Fruit fly (Drosophila melanogaster) whole organism, embryonic: ENCODE results near the gene Cln7.

Experiments
- Atf3 ChIP-seq: fragments of 200-800 bp; sonication (Bioruptor generic); optimal IDR thresholded peaks from 3 replicates; lab custom pipeline; 2016; ENCODE audit warnings: missing biosample characterization, missing genetic modification characterization
- BEAF-32 ChIP-seq: fragments of 200-800 bp; sonication (Bioruptor generic); optimal IDR thresholded peaks from 3 replicates; lab custom pipeline; 2017; ENCODE audit warnings: missing biosample characterization, missing genetic modification characterization, mild to moderate bottlenecking, moderate library complexity, missing genetic modification reagents
- Bgb ChIP-seq: fragments of 200-800 bp; sonication (Bioruptor generic); IDR thresholded peaks from 2 replicates; pipeline ENCODE4 v1.3.6; 2022; ENCODE audit warnings: missing biosample characterization, missing genetic modification characterization; ENCODE audit not compliant: partially characterized antibody
- CG10431 ChIP-seq: fragments of 200-800 bp; sonication (Bioruptor generic); optimal IDR thresholded peaks from 3 replicates; lab custom pipeline; 2018; ENCODE audit warnings: missing biosample characterization, mild to moderate bottlenecking, missing genetic modification characterization
- CG11247 ChIP-seq: fragments of 200-800 bp; sonication (Bioruptor generic); IDR thresholded peaks from 2 replicates; pipeline ENCODE4 v1.3.6; 2022; ENCODE audit warnings: missing biosample characterization, missing genetic modification characterization
- CG11723 ChIP-seq: fragments of 200-800 bp; sonication (Bioruptor generic); optimal IDR thresholded peaks from 2 replicates; lab custom pipeline; 2017; ENCODE audit warnings: missing biosample characterization, mild to moderate bottlenecking, missing genetic modification characterization
- CG13287 ChIP-seq: fragments of 200-800 bp; sonication (Bioruptor generic); IDR thresholded peaks from 2 replicates; pipeline ENCODE4 v1.3.6; 2022; ENCODE audit warnings: missing biosample characterization, missing genetic modification characterization; ENCODE audit not compliant: partially characterized antibody
- CG15073 ChIP-seq: fragments of 200-800 bp; sonication (Bioruptor generic); optimal IDR thresholded peaks from 2 replicates; lab custom pipeline; 2016; ENCODE audit warnings: missing biosample characterization, missing genetic modification characterization
- CG1529 ChIP-seq: fragments of 200-800 bp; sonication (Bioruptor generic); optimal IDR thresholded peaks from 3 replicates; lab custom pipeline; 2018; ENCODE audit warnings: missing biosample characterization, missing genetic modification characterization
- CG15601 ChIP-seq: fragments of 200-800 bp; sonication (Bioruptor generic); optimal IDR thresholded peaks from 3 replicates; lab custom pipeline; 2019; ENCODE audit warnings: missing biosample characterization, mild to moderate bottlenecking, missing genetic modification characterization, moderate library complexity
- CG18262 ChIP-seq: fragments of 200-800 bp; optimal IDR thresholded peaks from 3 replicates; lab custom pipeline; 2019; ENCODE audit warnings: missing biosample characterization, mild to moderate bottlenecking, missing genetic modification characterization, moderate library complexity
- CG2678 ChIP-seq: fragments of 200-800 bp; sonication (Bioruptor generic); optimal IDR thresholded peaks from 3 replicates; lab custom pipeline; 2019; ENCODE audit warnings: missing biosample characterization, mild to moderate bottlenecking, missing genetic modification characterization, moderate library complexity
- CG2712 ChIP-seq: fragments of 200-800 bp; optimal IDR thresholded peaks from 3 replicates; lab custom pipeline; 2019; ENCODE audit warnings: missing biosample characterization, mild to moderate bottlenecking, missing genetic modification characterization, moderate library complexity
- CG30431 ChIP-seq: fragments of 200-800 bp; sonication (Bioruptor generic); optimal IDR thresholded peaks from 2 replicates; lab custom pipeline; 2017; ENCODE audit warnings: missing biosample characterization, missing genetic modification characterization
- CG3065 ChIP-seq: fragments of 200-800 bp; sonication (Bioruptor generic); optimal IDR thresholded peaks from 2 replicates; lab custom pipeline; 2016; ENCODE audit warnings: missing biosample characterization, missing genetic modification characterization
- CG32532 ChIP-seq: fragments of 200-800 bp; sonication (Bioruptor generic); IDR thresholded peaks from 2 replicates; pipeline ENCODE4 v1.3.6; 2022; ENCODE audit warnings: missing biosample characterization, missing genetic modification characterization
- CG33557 ChIP-seq: fragments of 200-800 bp; sonication (Bioruptor generic); optimal IDR thresholded peaks from 2 replicates; lab custom pipeline; 2019; ENCODE audit warnings: missing biosample characterization, mild to moderate bottlenecking, missing genetic modification characterization, moderate library complexity
- CG4854 ChIP-seq: fragments of 200-800 bp; sonication (Bioruptor generic); optimal IDR thresholded peaks from 2 replicates; lab custom pipeline; 2016; ENCODE audit warnings: missing biosample characterization, missing genetic modification characterization, inconsistent platforms
- CG5245 ChIP-seq: fragments of 200-800 bp; sonication (Bioruptor generic); optimal IDR thresholded peaks from 3 replicates; lab custom pipeline; 2016; ENCODE audit warnings: missing biosample characterization, missing genetic modification characterization
- CG7839 ChIP-seq: fragments of 200-800 bp; sonication (Bioruptor generic); optimal IDR thresholded peaks from 3 replicates; lab custom pipeline; 2018; ENCODE audit warnings: missing biosample characterization, mild to moderate bottlenecking, missing genetic modification characterization, moderate library complexity
- CG7987 ChIP-seq: fragments of 200-800 bp; sonication (Bioruptor generic); optimal IDR thresholded peaks from 2 replicates; lab custom pipeline; 2018; ENCODE audit warnings: missing biosample characterization, mild to moderate bottlenecking, missing genetic modification characterization, moderate library complexity
- CG8281 ChIP-seq: fragments of 200-800 bp; sonication (Bioruptor generic); optimal IDR thresholded peaks from 2 replicates; lab custom pipeline; 2018; ENCODE audit warnings: missing biosample characterization, mild to moderate bottlenecking, missing genetic modification characterization, moderate library complexity
- CG8924 ChIP-seq: fragments of 200-800 bp; optimal IDR thresholded peaks from 3 replicates; lab custom pipeline; 2019; ENCODE audit warnings: missing biosample characterization, mild to moderate bottlenecking, missing genetic modification characterization, moderate library complexity
- Dad ChIP-seq: fragments of 200-800 bp; sonication (Bioruptor generic); optimal IDR thresholded peaks from 3 replicates; lab custom pipeline; 2016; ENCODE audit warnings: missing biosample characterization, missing genetic modification characterization
- Drgx ChIP-seq: fragments of 200-800 bp; sonication (Bioruptor generic); IDR thresholded peaks from 2 replicates; pipeline ENCODE4 v1.3.6; 2022; ENCODE audit warnings: missing biosample characterization, missing genetic modification characterization
- Eip74EF ChIP-seq, 2 experiments: fragments of 200-800 bp in 1 of 2; fragments of >200 bp in 1 of 2; sonication (Bioruptor generic) in 1 of 2; optimal IDR thresholded peaks; 2 replicates each; lab custom pipeline; 2017 to 2019; ENCODE audit warnings: missing biosample characterization in 2 of 2, missing genetic modification characterization in 2 of 2, mild to moderate bottlenecking in 1 of 2, moderate library complexity in 1 of 2
- Ets97D ChIP-seq: fragments of 200-800 bp; sonication (Bioruptor generic); optimal IDR thresholded peaks from 3 replicates; lab custom pipeline; 2016; ENCODE audit warnings: missing biosample characterization, missing genetic modification characterization
- Myb ChIP-seq: fragments of 200-800 bp; sonication (Bioruptor generic); optimal IDR thresholded peaks from 2 replicates; lab custom pipeline; 2016; ENCODE audit warnings: missing biosample characterization, missing genetic modification characterization
- Nf-YA ChIP-seq: fragments of 200-800 bp; sonication (Bioruptor generic); IDR thresholded peaks from 2 replicates; pipeline ENCODE4 v1.3.6; 2022; ENCODE audit warnings: missing biosample characterization, missing genetic modification characterization
- Oaz ChIP-seq: fragments of 200-800 bp; sonication (Bioruptor generic); IDR thresholded peaks from 2 replicates; pipeline ENCODE4 v1.3.6; 2022; ENCODE audit warnings: missing biosample characterization, missing genetic modification characterization
- Ravus ChIP-seq: fragments of 200-800 bp; sonication (Bioruptor generic); IDR thresholded peaks from 2 replicates; pipeline ENCODE4 v1.3.6; 2022; ENCODE audit warnings: missing biosample characterization, missing genetic modification characterization
- Six4 ChIP-seq: fragments of 200-800 bp; sonication (Bioruptor generic); optimal IDR thresholded peaks from 2 replicates; lab custom pipeline; 2016; ENCODE audit warnings: missing biosample characterization, missing genetic modification characterization
- bowl ChIP-seq: fragments of 200-800 bp; sonication (Bioruptor generic); IDR thresholded peaks from 2 replicates; pipeline ENCODE4 v1.3.6; 2022; ENCODE audit warnings: missing biosample characterization, missing genetic modification characterization
- cas ChIP-seq: fragments of 200-800 bp; sonication (Bioruptor generic); IDR thresholded peaks from 2 replicates; pipeline ENCODE4 v1.3.6; 2022; ENCODE audit warnings: missing biosample characterization, missing genetic modification characterization
- ci ChIP-seq: fragments of 200-800 bp; sonication (Bioruptor generic); IDR thresholded peaks from 3 replicates; pipeline ENCODE4 v1.3.6; 2022; ENCODE audit warnings: missing biosample characterization, missing genetic modification characterization
- croc ChIP-seq: fragments of 200-800 bp; sonication (Bioruptor generic); conservative IDR thresholded peaks from 3 replicates; pipeline ENCODE4 v1.3.6; 2022; ENCODE audit warnings: missing biosample characterization, missing genetic modification characterization
- ewg ChIP-seq: fragments of 200-800 bp; sonication (Bioruptor generic); optimal IDR thresholded peaks from 3 replicates; lab custom pipeline; 2017; ENCODE audit warnings: mild to moderate bottlenecking, missing biosample characterization, missing genetic modification reagents, missing genetic modification characterization
- ftz-f1 ChIP-seq: fragments of 200-800 bp; sonication (Bioruptor generic); optimal IDR thresholded peaks from 2 replicates; lab custom pipeline; 2016; ENCODE audit warnings: missing biosample characterization, missing genetic modification characterization
- gce ChIP-seq: fragments of 200-800 bp; sonication (Bioruptor generic); IDR thresholded peaks from 3 replicates; pipeline ENCODE4 v1.3.6; 2022; ENCODE audit warnings: missing biosample characterization, missing genetic modification characterization
- gcm ChIP-seq: fragments of 200-800 bp; sonication (Bioruptor generic); optimal IDR thresholded peaks from 2 replicates; lab custom pipeline; 2019; ENCODE audit warnings: missing biosample characterization, mild to moderate bottlenecking, missing genetic modification characterization, moderate library complexity
- hbn ChIP-seq: fragments of 200-800 bp; sonication (Bioruptor generic); IDR thresholded peaks from 2 replicates; pipeline ENCODE4 v1.3.6; 2022; ENCODE audit warnings: missing biosample characterization, missing genetic modification characterization; ENCODE audit not compliant: partially characterized antibody
- kah ChIP-seq: fragments of 200-800 bp; sonication (Bioruptor generic); optimal IDR thresholded peaks from 2 replicates; lab custom pipeline; 2018; ENCODE audit warnings: missing biosample characterization, mild to moderate bottlenecking, missing genetic modification characterization
- lola ChIP-seq, 3 experiments: fragments of >200 bp in 2 of 3; fragments of 200-800 bp in 1 of 3; sonication (Bioruptor generic) in 1 of 3; optimal IDR thresholded peaks; 2 replicates each; lab custom pipeline; 2017 to 2019; ENCODE audit warnings: missing biosample characterization in 3 of 3, missing genetic modification characterization in 3 of 3, mild to moderate bottlenecking in 1 of 3, moderate library complexity in 1 of 3
- pzg ChIP-seq: fragments of 200-800 bp; sonication (Bioruptor generic); optimal IDR thresholded peaks from 3 replicates; lab custom pipeline; 2018; ENCODE audit warnings: missing biosample characterization, mild to moderate bottlenecking, missing genetic modification characterization, moderate library complexity
- repo ChIP-seq: fragments of 200-800 bp; sonication (Bioruptor generic); optimal IDR thresholded peaks from 2 replicates; lab custom pipeline; 2016; ENCODE audit warnings: missing biosample characterization, missing genetic modification characterization
- sima ChIP-seq: fragments of 200-800 bp; sonication (Bioruptor generic); optimal IDR thresholded peaks from 2 replicates; lab custom pipeline; 2016; ENCODE audit warnings: missing biosample characterization, missing genetic modification characterization
- sr ChIP-seq: fragments of 200-800 bp; sonication (Bioruptor generic); IDR thresholded peaks from 3 replicates; pipeline ENCODE4 v1.3.6; 2022; ENCODE audit warnings: missing biosample characterization, missing genetic modification characterization
- unc-4 ChIP-seq: fragments of 200-800 bp; sonication (Bioruptor generic); IDR thresholded peaks from 2 replicates; pipeline ENCODE4 v1.3.6; 2022; ENCODE audit warnings: missing biosample characterization, missing genetic modification characterization; ENCODE audit not compliant: partially characterized antibody
- usp ChIP-seq: fragments of >200 bp; optimal IDR thresholded peaks from 2 replicates; lab custom pipeline; 2017; ENCODE audit warnings: missing biosample characterization, missing genetic modification characterization

Gene Cln7

DNA sequence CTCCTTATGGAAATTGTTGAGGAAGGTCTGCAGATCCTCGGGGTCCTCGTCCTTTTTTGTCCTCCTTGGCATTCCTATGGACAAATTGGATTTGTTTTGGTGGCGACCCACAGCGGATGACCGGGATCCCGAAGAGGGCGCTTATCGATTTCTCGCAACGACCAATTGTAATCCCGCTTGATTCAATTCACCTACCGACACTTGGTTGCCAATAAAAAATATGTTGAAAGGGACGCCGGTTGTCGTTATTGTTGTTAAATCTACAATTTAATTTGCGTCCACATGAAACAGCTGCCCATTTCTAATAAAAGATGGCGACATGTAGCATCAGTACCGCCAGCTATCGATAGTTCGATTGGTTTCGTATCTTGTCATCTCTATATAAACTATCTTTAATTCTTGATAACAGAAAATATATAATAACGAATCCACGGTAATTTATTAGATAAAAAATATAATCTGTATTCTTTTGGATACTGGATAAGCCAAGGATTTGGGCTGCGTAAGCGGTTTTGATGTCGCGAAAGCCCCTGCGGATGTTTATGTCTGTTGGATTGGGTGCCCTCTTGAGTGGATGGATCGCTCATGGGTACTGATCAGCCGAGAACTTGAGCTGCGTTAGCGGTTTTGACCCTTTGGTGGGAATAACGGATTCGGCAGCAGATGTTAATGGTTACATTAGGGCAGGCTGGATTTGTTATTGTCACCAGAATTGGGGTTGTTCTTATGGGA is 11.6 kb upstream of the Cln7 start, which contains the start of gene CTCF (continued):
- TF ChIP-seq CG8924 (tag; lab: Kevin White, UChicago) (peak; percentile 69), Drgx (peak; percentile 26; the same call in 1 of the 2 replicates), CG30431 (GFP tag; lab: Kevin White, UChicago) (peak; percentile 24), gce (peak; percentile 62; the same call in 1 of the 3 replicates), CG4854 (GFP tag; lab: Kevin White, UChicago) (peak; percentile 29), CG8281 (tag; lab: Kevin White, UChicago) (no peak), lola (GFP tag; optimal IDR thresholded peaks at IDR 0.05; lab: Kevin White, UChicago) (peak in 1 of 3 experiments; percentile 16), bowl (GFP tag; lab: Robert Waterston, UW) (no peak), hbn (GFP tag; lab: Robert Waterston, UW) (peak; percentile 61), repo (GFP tag; lab: Kevin White, UChicago) (peak; percentile 21), Ets97D (peak; percentile 70), CG11723 (GFP tag; lab: Kevin White, UChicago) (no peak), Ravus (no peak), BEAF-32 (GFP tag; lab: Kevin White, UChicago) (peak; percentile 85), CG7987 (GFP tag; lab: Kevin White, UChicago) (peak; percentile 3), ewg (GFP tag; lab: Kevin White, UChicago) (peak; percentile 16), CG15601 (tag; lab: Kevin White, UChicago) (peak; percentile 34), Atf3 (GFP tag; lab: Kevin White, UChicago) (peak; percentile 20), croc (GFP tag; lab: Robert Waterston, UW) (peak; percentile 55; the same call in 2 of the 3 replicates), gcm (GFP tag; lab: Kevin White, UChicago) (peak; percentile 35), Eip74EF (GFP tag; optimal IDR thresholded peaks at IDR 0.05; lab: Kevin White, UChicago) (no peak), CG13287 (GFP tag; lab: Robert Waterston, UW) (peak; percentile 94), CG5245 (peak; percentile 44), CG15073 (GFP tag; lab: Kevin White, UChicago) (no peak), sr (no peak), unc-4 (GFP tag; lab: Robert Waterston, UW) (peak; percentile 88), ftz-f1 (peak; percentile 29), CG3065 (GFP tag; lab: Kevin White, UChicago) (no peak), cas (GFP tag; lab: Robert Waterston, UW) (no peak), CG2678 (no peak), CG10431 (GFP tag; lab: Kevin White, UChicago) (peak; percentile 51), ci (GFP tag; lab: Robert Waterston, UW) (0 out of 3 replicates have a peak, but pooled peaks have one; percentile 41), CG7839 (tag; lab: Kevin White, UChicago) (peak; percentile 53), CG33557 (GFP tag; lab: Kevin White, UChicago) (peak; percentile 38), CG11247 (peak; percentile 45; the same call in 1 of the 2 replicates), Dad (peak; percentile 41), Nf-YA (GFP tag; lab: Robert Waterston, UW) (no peak), CG32532 (GFP tag; lab: Robert Waterston, UW) (peak; percentile 54; the same call in 1 of the 2 replicates), usp (GFP tag; lab: Kevin White, UChicago) (no peak), CG18262 (tag; lab: Kevin White, UChicago) (peak; percentile 64), sima (GFP tag; lab: Kevin White, UChicago) (no peak), CG1529 (GFP tag; lab: Kevin White, UChicago) (no peak), Oaz (GFP tag; lab: Robert Waterston, UW) (no peak), CG2712 (tag; lab: Kevin White, UChicago) (peak; percentile 64), Six4 (GFP tag; lab: Kevin White, UChicago) (peak; percentile 3), Myb (GFP tag; lab: Kevin White, UChicago) (peak; percentile 60), Bgb (peak; percentile 73), kah (GFP tag; lab: Kevin White, UChicago) (no peak), pzg (GFP tag; lab: Kevin White, UChicago) (peak; percentile 62)
